Fruit fly (Drosophila melanogaster) whole organism, pupa: Measurements from ENCODE around the gene cm.

Experiments
- CG13204 ChIP-seq: fragments of 200-800 bp; sonication (Bioruptor generic); optimal IDR thresholded peaks from 2 replicates; lab custom pipeline; 2018; ENCODE audit warnings: missing biosample characterization, mild to moderate bottlenecking, missing genetic modification characterization, moderate library complexity
- CG14655 ChIP-seq: fragments of 200-800 bp; sonication (Bioruptor generic); optimal IDR thresholded peaks from 3 replicates; lab custom pipeline; 2017; ENCODE audit warnings: mild to moderate bottlenecking, missing biosample characterization, missing genetic modification reagents, missing genetic modification characterization
- D1 ChIP-seq: fragments of 200-800 bp; sonication (Bioruptor generic); optimal IDR thresholded peaks from 2 replicates; lab custom pipeline; 2018; ENCODE audit warnings: missing biosample characterization, mild to moderate bottlenecking, missing genetic modification characterization, moderate library complexity

- TF ChIP-seq D1 (tag; lab: Kevin White, UChicago) (no peak), CG14655 (GFP tag; lab: Kevin White, UChicago) (no peak), CG13204 (GFP tag; lab: Kevin White, UChicago) (no peak)
These were observed 15.7 kb downstream of the cm start for dm6 chrX:6995258-6995657.
